Fruit fly (Drosophila melanogaster): ENCODE results near the gene Ho.
A peak's percentile ranks its signal among the peaks of the same experiment; 100 is the strongest.

The Ho gene

dm6 chr3R:11648356-11649355, 30.9 kb upstream of the Ho start (continued):
- 0 out of 2 replicates have a peak, but pooled peaks have one; percentile 22 for TF ChIP-seq CG9932 (GFP tag; IDR thresholded peaks at IDR 0.05)
- TF ChIP-seq CG15073 (GFP tag; optimal IDR thresholded peaks at IDR 0.05) = no peak
- TF ChIP-seq fd64A (GFP tag; optimal IDR thresholded peaks at IDR 0.05) = no peak
- no peak for TF ChIP-seq Atf6 (GFP tag; IDR thresholded peaks at IDR 0.05)
- no peak for TF ChIP-seq CG14050 (GFP tag; IDR thresholded peaks at IDR 0.05)
- TF ChIP-seq CG1832 (GFP tag; optimal IDR thresholded peaks at IDR 0.05) = peak; percentile 57
- no peak for TF ChIP-seq hbn (GFP tag; IDR thresholded peaks at IDR 0.05; ENCODE audit: partially characterized antibody)
- TF ChIP-seq btn (GFP tag; optimal IDR thresholded peaks at IDR 0.05) = no peak
- TF ChIP-seq HLH4C (GFP tag; IDR thresholded peaks at IDR 0.05; ENCODE audit: partially characterized antibody) = no peak
- TF ChIP-seq hth (optimal IDR thresholded peaks at IDR 0.05) = no peak
- TF ChIP-seq mirr (GFP tag; optimal IDR thresholded peaks at IDR 0.05) = no peak
- TF ChIP-seq CG8765 (GFP tag; IDR thresholded peaks at IDR 0.05) = no peak
- TF ChIP-seq CG15479 (GFP tag; optimal IDR thresholded peaks at IDR 0.05) = peak; percentile 59
- TF ChIP-seq gce (GFP tag; IDR thresholded peaks at IDR 0.05) = no peak
- TF ChIP-seq CG43689 (GFP tag; IDR thresholded peaks at IDR 0.05) = no peak
- TF ChIP-seq CG11093 (GFP tag; IDR thresholded peaks at IDR 0.05) = no peak
- TF ChIP-seq Ssrp (tag; optimal IDR thresholded peaks at IDR 0.05) = no peak
- no peak for TF ChIP-seq exex (tag; optimal IDR thresholded peaks at IDR 0.05)
- no peak for TF ChIP-seq CHES-1-like (GFP tag; optimal IDR thresholded peaks at IDR 0.05)
- TF ChIP-seq Jarid2 (GFP tag; optimal IDR thresholded peaks at IDR 0.05) = no peak
- no peak for TF ChIP-seq CG6854 (GFP tag; optimal IDR thresholded peaks at IDR 0.05)
- TF ChIP-seq unpg (GFP tag; optimal IDR thresholded peaks at IDR 0.05) = no peak
- TF ChIP-seq Ada2b (GFP tag; IDR thresholded peaks at IDR 0.05) = no peak
- TF ChIP-seq CG1647 (GFP tag; optimal IDR thresholded peaks at IDR 0.05) = no peak
- TF ChIP-seq CG17912 (GFP tag; optimal IDR thresholded peaks at IDR 0.05) = no peak
- TF ChIP-seq CG6254 (GFP tag; optimal IDR thresholded peaks at IDR 0.05) = no peak
- TF ChIP-seq insv (GFP tag; optimal IDR thresholded peaks at IDR 0.05) = peak; percentile 67 to 94
- no peak for TF ChIP-seq hb (GFP tag; IDR thresholded peaks at IDR 0.05; ENCODE audit: partially characterized antibody)
- no peak for TF ChIP-seq CkIIα-i1 (GFP tag; IDR thresholded peaks at IDR 0.05)
- TF ChIP-seq Six4 (GFP tag; optimal IDR thresholded peaks at IDR 0.05) = no peak
- TF ChIP-seq pzg (GFP tag; optimal IDR thresholded peaks at IDR 0.05) = no peak
- TF ChIP-seq ham (GFP tag; IDR thresholded peaks at IDR 0.05) = no peak
- TF ChIP-seq MBD-R2 (GFP tag; IDR thresholded peaks at IDR 0.05) = no peak
- TF ChIP-seq CG6683 (GFP tag; optimal IDR thresholded peaks at IDR 0.05) = no peak
- TF ChIP-seq tio (GFP tag; optimal IDR thresholded peaks at IDR 0.05) = no peak
- no peak for TF ChIP-seq Fer3 (tag; optimal IDR thresholded peaks at IDR 0.05)
- TF ChIP-seq gro (GFP tag; optimal IDR thresholded peaks at IDR 0.05) = no peak
- TF ChIP-seq pfk (GFP tag; optimal IDR thresholded peaks at IDR 0.05) = no peak
- no peak for TF ChIP-seq dmrt11E (tag; optimal IDR thresholded peaks at IDR 0.05)
- no peak for TF ChIP-seq sisA (GFP tag; IDR thresholded peaks at IDR 0.05)
- no peak for TF ChIP-seq CG2678 (tag; optimal IDR thresholded peaks at IDR 0.05)
- TF ChIP-seq Spps (tag; optimal IDR thresholded peaks at IDR 0.05) = no peak
- TF ChIP-seq dan (GFP tag; IDR thresholded peaks at IDR 0.05) = no peak
- TF ChIP-seq CG3726 (GFP tag; IDR thresholded peaks at IDR 0.05) = no peak
- TF ChIP-seq prd (optimal IDR thresholded peaks at IDR 0.05) = no peak
- TF ChIP-seq prd (GFP tag; IDR thresholded peaks at IDR 0.05) = no peak
- no peak for TF ChIP-seq repo (GFP tag; optimal IDR thresholded peaks at IDR 0.05)
- peak; percentile 33 for TF ChIP-seq Fer1 (GFP tag; optimal IDR thresholded peaks at IDR 0.05)
- no peak for TF ChIP-seq H15 (GFP tag; IDR thresholded peaks at IDR 0.05)
- no peak for TF ChIP-seq pita (GFP tag; optimal IDR thresholded peaks at IDR 0.05)
